Worm (Caenorhabditis elegans): ENCODE measurements around the gene F58E1.13.

ce11 chrII:1741248-1741647 is 45.6 kb upstream of the F58E1.13 start, which contains the start of gene K07G6.1:
- no peak for TF ChIP-seq ztf-11 (tag; optimal IDR thresholded peaks at IDR 0.05)
- TF ChIP-seq fkh-10 (GFP tag; optimal IDR thresholded peaks at IDR 0.05) = no peak

Data from whole organism, L4 larva.